Worm (Caenorhabditis elegans) whole organism, L4 larva: ENCODE results near the gene ufc-1.

Experiments
- D1046.2 ChIP-seq: fragments of 200-800 bp; sonication (Bioruptor generic); IDR thresholded peaks from 2 replicates; pipeline ENCODE4 v1.3.6; 2022; ENCODE audit warnings: missing genetic modification characterization, missing compliant biosample characterization
- F10B5.3 ChIP-seq: sonication (generic microtip); optimal IDR thresholded peaks from 2 replicates; lab custom pipeline; 2016; ENCODE audit warnings: mild to moderate bottlenecking, missing genetic modification characterization, missing compliant biosample characterization
- F49E8.2 ChIP-seq: sonication (generic microtip); optimal IDR thresholded peaks from 2 replicates; lab custom pipeline; 2016; ENCODE audit warnings: missing compliant biosample characterization, mild to moderate bottlenecking, missing genetic modification characterization, borderline replicate concordance
- R02D3.7 ChIP-seq: fragments of 150-350 bp; sonication (generic microtip); optimal IDR thresholded peaks from 3 replicates; lab custom pipeline; 2014; ENCODE audit warnings: missing biosample characterization, missing genetic modification characterization
- T26A8.4 ChIP-seq: fragments of 200-800 bp; sonication (Bioruptor generic); IDR thresholded peaks from 2 replicates; pipeline ENCODE4 v1.3.6; 2022; ENCODE audit warnings: missing genetic modification characterization, missing compliant biosample characterization
- ZK337.2 ChIP-seq: fragments of 200-800 bp; sonication (Bioruptor generic); IDR thresholded peaks from 2 replicates; pipeline ENCODE4 v1.3.6; 2022; ENCODE audit warnings: missing genetic modification reagents, missing genetic modification characterization, missing compliant biosample characterization
- ZK546.5 ChIP-seq, 2 experiments: sonication (generic microtip); optimal IDR thresholded peaks; 2 replicates each; lab custom pipeline; 2017; ENCODE audit warnings: missing biosample characterization in 2 of 2, missing genetic modification characterization in 2 of 2
- aha-1 ChIP-seq: fragments of 150-350 bp; peaks from one replicate; lab custom pipeline; 2014; ENCODE audit warnings: missing biosample characterization, missing genetic modification characterization
- ama-1 ChIP-seq: fragments of 150-350 bp; optimal IDR thresholded peaks from 2 replicates; lab custom pipeline; 2014; ENCODE audit warnings: inconsistent platforms, mixed read lengths
- attf-4 ChIP-seq: sonication (generic microtip); optimal IDR thresholded peaks from 3 replicates; lab custom pipeline; 2017; ENCODE audit warnings: missing biosample characterization, missing genetic modification characterization
- ceh-28 ChIP-seq: fragments of 150-350 bp; optimal IDR thresholded peaks from 2 replicates; lab custom pipeline; 2014; ENCODE audit warnings: missing biosample characterization, missing genetic modification reagents, missing genetic modification characterization
- ceh-32 ChIP-seq: sonication (generic microtip); optimal IDR thresholded peaks from 2 replicates; lab custom pipeline; 2016; ENCODE audit warnings: mild to moderate bottlenecking, missing genetic modification characterization, missing compliant biosample characterization; ENCODE audit not compliant: poor library complexity
- ceh-62 ChIP-seq: sonication (generic microtip); optimal IDR thresholded peaks from 2 replicates; lab custom pipeline; 2017; ENCODE audit warnings: missing biosample characterization, missing genetic modification characterization
- ceh-82 ChIP-seq: sonication (generic microtip); optimal IDR thresholded peaks from 2 replicates; lab custom pipeline; 2017; ENCODE audit warnings: missing biosample characterization, missing genetic modification characterization
- ces-1 ChIP-seq: fragments of 150-350 bp; sonication (generic microtip); optimal IDR thresholded peaks from 4 replicates; lab custom pipeline; 2014; ENCODE audit warnings: missing biosample characterization, missing genetic modification reagents, missing genetic modification characterization
- daf-16 ChIP-seq, 3 experiments: sonication (generic microtip); optimal IDR thresholded peaks; 2 replicates each; lab custom pipeline; 2016 to 2017; ENCODE audit warnings: missing genetic modification characterization in 3 of 3, missing genetic modification reagents in 3 of 3, mild to moderate bottlenecking in 2 of 3, missing compliant biosample characterization in 2 of 3, missing biosample characterization in 1 of 3, moderate library complexity in 1 of 3
- dmd-6 ChIP-seq: fragments of 200-800 bp; sonication (Bioruptor generic); IDR thresholded peaks from 2 replicates; pipeline ENCODE4 v1.3.6; 2022; ENCODE audit warnings: missing genetic modification reagents, missing genetic modification characterization, missing compliant biosample characterization
- dmd-9 ChIP-seq: fragments of 200-800 bp; sonication (Bioruptor generic); IDR thresholded peaks from 2 replicates; pipeline ENCODE4 v1.3.6; 2022; ENCODE audit warnings: missing genetic modification reagents, missing genetic modification characterization, missing compliant biosample characterization
- dve-1 ChIP-seq: sonication (generic microtip); optimal IDR thresholded peaks from 2 replicates; lab custom pipeline; 2017; ENCODE audit warnings: antibody characterized with exemption, mild to moderate bottlenecking, missing genetic modification characterization, missing compliant biosample characterization; ENCODE audit not compliant: insufficient read depth
- fos-1 ChIP-seq: fragments of 150-350 bp; optimal IDR thresholded peaks from 2 replicates; lab custom pipeline; 2014; ENCODE audit warnings: missing biosample characterization, missing genetic modification characterization
- gei-8 ChIP-seq: fragments of 200-800 bp; sonication (Bioruptor generic); optimal IDR thresholded peaks from 2 replicates; lab custom pipeline; 2018; ENCODE audit warnings: mild to moderate bottlenecking, missing genetic modification characterization, missing compliant biosample characterization
- hif-1 ChIP-seq, 2 experiments: sonication (generic microtip); optimal IDR thresholded peaks; 2 replicates each; lab custom pipeline; 2016 to 2017; ENCODE audit warnings: missing compliant biosample characterization in 2 of 2, missing genetic modification characterization in 2 of 2, missing genetic modification reagents in 2 of 2, missing genotype in 2 of 2, mild to moderate bottlenecking in 1 of 2
- lim-7 ChIP-seq: fragments of 200-800 bp; sonication (Bioruptor generic); IDR thresholded peaks from 2 replicates; pipeline ENCODE4 v1.3.6; 2022; ENCODE audit warnings: missing genetic modification characterization, missing compliant biosample characterization
- lin-1 ChIP-seq: fragments of 200-800 bp; sonication (Bioruptor generic); IDR thresholded peaks from 2 replicates; pipeline ENCODE4 v1.3.6; 2022; ENCODE audit warnings: missing genetic modification reagents, missing genetic modification characterization, missing compliant biosample characterization
- lin-13 ChIP-seq: fragments of 150-350 bp; optimal IDR thresholded peaks from 2 replicates; lab custom pipeline; 2014; ENCODE audit warnings: missing biosample characterization, missing genetic modification reagents, missing genetic modification characterization
- lin-29 ChIP-seq: fragments of 200-800 bp; sonication (Bioruptor generic); IDR thresholded peaks from 2 replicates; pipeline ENCODE4 v1.3.6; 2022; ENCODE audit warnings: missing genetic modification reagents, missing genetic modification characterization, missing compliant biosample characterization
- lin-39 ChIP-seq: fragments of 150-350 bp; optimal IDR thresholded peaks from 2 replicates; lab custom pipeline; 2014; ENCODE audit warnings: missing biosample characterization, missing genetic modification reagents, missing genetic modification characterization
- lsy-2 ChIP-seq, 2 experiments: fragments of 150-350 bp in 1 of 2; sonication (generic microtip) in 1 of 2; optimal IDR thresholded peaks; 2 replicates each; lab custom pipeline; 2014 to 2017; ENCODE audit warnings: missing biosample characterization in 2 of 2, missing genetic modification characterization in 2 of 2
- mdl-1 ChIP-seq, 2 experiments: fragments of 150-350 bp in 1 of 2; sonication (generic microtip) in 1 of 2; optimal IDR thresholded peaks; 2 replicates each; lab custom pipeline; 2014 to 2017; ENCODE audit warnings: missing biosample characterization in 2 of 2, missing genetic modification characterization in 2 of 2
- mep-1 ChIP-seq: fragments of 150-350 bp; sonication (generic microtip); optimal IDR thresholded peaks from 3 replicates; lab custom pipeline; 2014; ENCODE audit warnings: missing biosample characterization, missing genetic modification characterization
- mxl-3 ChIP-seq: fragments of 200-800 bp; sonication (Bioruptor generic); optimal IDR thresholded peaks from 2 replicates; lab custom pipeline; 2018; ENCODE audit warnings: mild to moderate bottlenecking, missing genetic modification characterization, missing compliant biosample characterization
- nhr-102 ChIP-seq: sonication (generic microtip); optimal IDR thresholded peaks from 2 replicates; lab custom pipeline; 2016; ENCODE audit warnings: mild to moderate bottlenecking, missing genetic modification characterization, moderate library complexity, missing compliant biosample characterization
- nhr-111 ChIP-seq: fragments of 200-800 bp; sonication (Bioruptor generic); optimal IDR thresholded peaks from 2 replicates; lab custom pipeline; 2018; ENCODE audit warnings: mild to moderate bottlenecking, missing genetic modification characterization, missing compliant biosample characterization
- nhr-28 ChIP-seq: fragments of 150-350 bp; optimal IDR thresholded peaks from 2 replicates; lab custom pipeline; 2014; ENCODE audit warnings: missing biosample characterization, missing genetic modification characterization
- nhr-41 ChIP-seq: fragments of 200-800 bp; sonication (Bioruptor generic); IDR thresholded peaks from 2 replicates; pipeline ENCODE4 v1.3.6; 2022; ENCODE audit warnings: missing genetic modification reagents, missing genetic modification characterization, missing compliant biosample characterization
- nhr-42 ChIP-seq: fragments of 200-800 bp; sonication (Bioruptor generic); IDR thresholded peaks from 2 replicates; pipeline ENCODE4 v1.3.6; 2022; ENCODE audit warnings: missing genetic modification characterization, missing compliant biosample characterization
- nhr-6 ChIP-seq: fragments of 150-350 bp; optimal IDR thresholded peaks from 2 replicates; lab custom pipeline; 2014; ENCODE audit warnings: missing biosample characterization, missing genetic modification characterization
- nhr-76 ChIP-seq: fragments of 150-350 bp; optimal IDR thresholded peaks from 2 replicates; lab custom pipeline; 2014; ENCODE audit warnings: missing biosample characterization, missing genetic modification characterization
- pha-4 ChIP-seq, 2 experiments: fragments of 150-350 bp in 1 of 2; fragments of 200-800 bp in 1 of 2; sonication (Bioruptor generic) in 1 of 2; IDR thresholded peaks in 1 of 2; optimal IDR thresholded peaks in 1 of 2; 2 replicates each; pipeline versions ENCODE4 v1.3.6 to Lab custom; 2014 to 2022; ENCODE audit warnings: missing genetic modification characterization in 2 of 2, missing genetic modification reagents in 2 of 2, missing biosample characterization in 1 of 2, missing compliant biosample characterization in 1 of 2
- pqm-1 ChIP-seq: sonication (generic microtip); optimal IDR thresholded peaks from 2 replicates; lab custom pipeline; 2017; ENCODE audit warnings: missing biosample characterization, missing genetic modification characterization
- rbr-2 ChIP-seq: sonication (generic microtip); optimal IDR thresholded peaks from 2 replicates; lab custom pipeline; 2016; ENCODE audit warnings: missing genotype, missing genetic modification characterization, missing compliant biosample characterization
- sdz-12 ChIP-seq: fragments of 200-800 bp; sonication (Bioruptor generic); optimal IDR thresholded peaks from 2 replicates; lab custom pipeline; 2018; ENCODE audit warnings: mild to moderate bottlenecking, missing genetic modification characterization, missing compliant biosample characterization
- set-16 ChIP-seq: fragments of 200-800 bp; sonication (Bioruptor generic); IDR thresholded peaks from 2 replicates; pipeline ENCODE4 v1.3.6; 2022; ENCODE audit warnings: missing genetic modification reagents, missing genetic modification characterization, missing compliant biosample characterization
- skn-1 ChIP-seq: fragments of 150-350 bp; optimal IDR thresholded peaks from 2 replicates; lab custom pipeline; 2014; ENCODE audit warnings: missing biosample characterization, missing genetic modification characterization
- snpc-4 ChIP-seq: fragments of 150-350 bp; optimal IDR thresholded peaks from 2 replicates; lab custom pipeline; 2014; ENCODE audit warnings: missing biosample characterization, missing genetic modification characterization
- spr-1 ChIP-seq: sonication (generic microtip); optimal IDR thresholded peaks from 2 replicates; lab custom pipeline; 2016; ENCODE audit warnings: mild to moderate bottlenecking, missing genetic modification characterization, missing compliant biosample characterization
- spr-3 ChIP-seq: fragments of 200-800 bp; sonication (Bioruptor generic); optimal IDR thresholded peaks from 2 replicates; lab custom pipeline; 2018; ENCODE audit warnings: mild to moderate bottlenecking, missing genetic modification characterization, missing compliant biosample characterization
- tag-97 ChIP-seq: fragments of 200-800 bp; sonication (Bioruptor generic); IDR thresholded peaks from 2 replicates; pipeline ENCODE4 v1.3.6; 2022; ENCODE audit warnings: missing genetic modification characterization, missing compliant biosample characterization
- tra-1 ChIP-seq: fragments of 200-800 bp; sonication (Bioruptor generic); IDR thresholded peaks from 2 replicates; pipeline ENCODE4 v1.3.6; 2022; ENCODE audit warnings: missing genetic modification reagents, missing genetic modification characterization, missing compliant biosample characterization
- unc-130 ChIP-seq: sonication (generic microtip); optimal IDR thresholded peaks from 2 replicates; lab custom pipeline; 2016; ENCODE audit warnings: missing genetic modification reagents, missing genetic modification characterization, missing compliant biosample characterization
- unc-39 ChIP-seq: sonication (generic microtip); optimal IDR thresholded peaks from 2 replicates; lab custom pipeline; 2017; ENCODE audit warnings: missing biosample characterization, missing genetic modification characterization
- ztf-11 ChIP-seq: fragments of 150-350 bp; optimal IDR thresholded peaks from 2 replicates; lab custom pipeline; 2014; ENCODE audit warnings: missing biosample characterization, missing genetic modification characterization

Gene ufc-1

ce11 chrIII:9326528-9326927, 4.8 kb upstream of the ufc-1 start (continued):
- TF ChIP-seq nhr-111 (no peak), dve-1 (tag; lab: Kevin White, UChicago) (peak; percentile 91), pha-4 (GFP tag; IDR thresholded peaks at IDR 0.05; lab: Robert Waterston, UW) (no peak), pha-4 (tag; optimal IDR thresholded peaks at IDR 0.05; lab: Kevin White, UChicago) (no peak), nhr-76 (tag; lab: Kevin White, UChicago) (no peak), lin-1 (GFP tag; lab: Robert Waterston, UW) (peak; percentile 74), F49E8.2 (tag; lab: Kevin White, UChicago) (no peak), lsy-2 (tag; optimal IDR thresholded peaks at IDR 0.05; lab: Kevin White, UChicago) (no peak), tag-97 (no peak), D1046.2 (GFP tag; lab: Robert Waterston, UW) (no peak), attf-4 (tag; lab: Kevin White, UChicago) (no peak), ceh-62 (no peak), nhr-28 (peak; percentile 88), lin-29 (no peak), skn-1 (no peak), ZK546.5 (tag; optimal IDR thresholded peaks at IDR 0.05; lab: Kevin White, UChicago) (no peak), ztf-11 (tag; lab: Kevin White, UChicago) (no peak), ceh-32 (tag; lab: Kevin White, UChicago) (no peak), tra-1 (peak; percentile 75), mxl-3 (peak; percentile 63), nhr-102 (tag; lab: Kevin White, UChicago) (peak; percentile 2), ceh-82 (tag; lab: Kevin White, UChicago) (no peak), fos-1 (tag; lab: Kevin White, UChicago) (no peak), mdl-1 (tag; optimal IDR thresholded peaks at IDR 0.05; lab: Kevin White, UChicago) (peak in 1 of 2 experiments; percentile 63), ces-1 (GFP tag; lab: Kevin White, UChicago) (no peak), snpc-4 (tag; lab: Kevin White, UChicago) (no peak), spr-3 (GFP tag; lab: Kevin White, UChicago) (no peak), pqm-1 (tag; lab: Kevin White, UChicago) (peak; percentile 96), unc-39 (no peak), ceh-28 (no peak), daf-16 (GFP tag; optimal IDR thresholded peaks at IDR 0.05; lab: Kevin White, UChicago) (peak in 1 of 2 experiments; percentile 48), daf-16 (tag; optimal IDR thresholded peaks at IDR 0.05; lab: Kevin White, UChicago) (peak; percentile 69), ZK337.2 (GFP tag; lab: Robert Waterston, UW) (no peak), spr-1 (tag; lab: Kevin White, UChicago) (no peak), nhr-6 (tag; lab: Kevin White, UChicago) (no peak), R02D3.7 (tag; lab: Kevin White, UChicago) (no peak), aha-1 (no peak), dmd-9 (GFP tag; lab: Robert Waterston, UW) (no peak), rbr-2 (tag; lab: Kevin White, UChicago) (no peak), dmd-6 (peak; percentile 97), ama-1 (lab: Kevin White, UChicago) (no peak), lin-39 (no peak), T26A8.4 (GFP tag; lab: Robert Waterston, UW) (no peak), lim-7 (no peak), nhr-42 (GFP tag; lab: Robert Waterston, UW) (no peak), mep-1 (no peak), hif-1 (tag; optimal IDR thresholded peaks at IDR 0.05; lab: Kevin White, UChicago) (no peak), sdz-12 (GFP tag; lab: Kevin White, UChicago) (no peak), set-16 (GFP tag; lab: Robert Waterston, UW) (no peak), unc-130 (GFP tag; lab: Kevin White, UChicago) (no peak), lin-13 (GFP tag; lab: Kevin White, UChicago) (no peak), gei-8 (GFP tag; lab: Kevin White, UChicago) (peak; percentile 70), nhr-41 (GFP tag; lab: Robert Waterston, UW) (peak; percentile 46; the same call in 1 of the 2 replicates), F10B5.3 (tag; lab: Kevin White, UChicago) (no peak)
